Worm (Caenorhabditis elegans) whole organism, L4/young adult: ENCODE data around the gene C07A12.18.

ENCODE experiments used
- W03F9.2 ChIP-seq: fragments of 150-350 bp; optimal IDR thresholded peaks from 2 replicates; lab custom pipeline; 2014; ENCODE audit warnings: missing biosample characterization, missing genetic modification characterization
- dao-5 ChIP-seq: sonication (generic microtip); optimal IDR thresholded peaks from 2 replicates; lab custom pipeline; 2016; ENCODE audit warnings: missing genotype, missing genetic modification characterization, moderate library complexity, missing compliant biosample characterization
- him-1 ChIP-seq: sonication (generic microtip); optimal IDR thresholded peaks from 2 replicates; lab custom pipeline; 2016; ENCODE audit warnings: missing genotype, missing genetic modification reagents, missing genetic modification characterization, missing compliant biosample characterization

C07A12.18 gene

ce11 chrX:4502039-4502438, 47.7 kb downstream of the C07A12.18 start:
- TF ChIP-seq dao-5 (tag; lab: Kevin White, UChicago) (no peak), W03F9.2 (tag; lab: Kevin White, UChicago) (no peak), him-1 (tag; lab: Kevin White, UChicago) (no peak)

ce11 chrX:4500499-4500898, 49.2 kb downstream of the C07A12.18 start:
- no peak for TF ChIP-seq him-1 (tag; lab: Kevin White, UChicago)
- no peak for TF ChIP-seq W03F9.2 (tag; lab: Kevin White, UChicago)
- no peak for TF ChIP-seq dao-5 (tag; lab: Kevin White, UChicago)

ce11 chrX:4498478-4498877, 51.2 kb downstream of the C07A12.18 start:
- TF ChIP-seq W03F9.2 (tag; lab: Kevin White, UChicago) (no peak), him-1 (tag; lab: Kevin White, UChicago) (no peak), dao-5 (tag; lab: Kevin White, UChicago) (no peak)

- TF ChIP-seq W03F9.2 (tag; lab: Kevin White, UChicago) (no peak), him-1 (tag; lab: Kevin White, UChicago) (no peak), dao-5 (tag; lab: Kevin White, UChicago) (no peak)
Measured at ce11 chrX:4498078-4498477, 51.6 kb downstream of the C07A12.18 start.

DNA sequence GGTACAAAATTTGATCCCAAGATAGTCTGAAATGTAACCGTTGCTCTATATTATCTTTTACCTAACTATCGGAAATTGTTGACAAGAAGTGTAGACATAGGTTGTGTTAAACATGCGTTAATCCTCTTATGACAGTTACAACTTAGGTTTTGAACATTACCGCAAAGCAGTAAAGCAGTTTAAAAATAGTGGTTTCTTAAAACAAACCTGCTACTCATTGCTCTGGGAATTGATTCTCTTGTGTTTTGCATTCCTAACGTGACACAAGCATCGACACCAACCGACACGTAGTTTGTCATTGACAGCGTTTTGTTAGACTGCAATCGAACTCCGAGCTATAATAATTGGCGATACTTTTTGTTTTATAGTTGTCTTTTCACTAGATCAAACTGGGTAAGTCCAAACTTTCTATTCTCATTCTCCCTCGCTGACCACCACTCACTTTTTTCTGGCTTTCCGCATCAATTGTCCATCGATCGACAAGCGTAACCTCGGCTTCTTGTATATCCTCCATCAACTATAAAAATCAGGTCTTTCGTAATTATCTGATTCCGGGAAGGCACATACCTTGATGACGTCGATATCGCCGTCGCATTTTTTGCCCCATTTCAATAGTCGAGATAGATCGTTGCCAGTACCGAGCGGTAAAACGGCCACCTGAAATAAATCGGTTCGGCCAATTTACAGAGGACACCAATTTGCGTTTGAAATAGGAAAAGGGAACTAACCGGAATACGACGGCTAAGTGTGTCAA, 53.7 kb downstream of the C07A12.18 start:
- no peak for TF ChIP-seq dao-5 (tag; lab: Kevin White, UChicago)
- no peak for TF ChIP-seq him-1 (tag; lab: Kevin White, UChicago)
- TF ChIP-seq W03F9.2 (tag; lab: Kevin White, UChicago), result no peak
